Fruit fly (Drosophila melanogaster) whole organism, embryonic: ENCODE measurements around the gene CG13407.
A peak's percentile ranks its signal among the peaks of the same experiment; 100 is the strongest.

ENCODE experiments used
- BEAF-32 ChIP-seq: fragments of 200-800 bp; sonication (Bioruptor generic); optimal IDR thresholded peaks from 3 replicates; lab custom pipeline; 2017; ENCODE audit warnings: missing biosample characterization, missing genetic modification characterization, mild to moderate bottlenecking, moderate library complexity, missing genetic modification reagents
- CG10274 ChIP-seq: fragments of 200-800 bp; sonication (Bioruptor generic); optimal IDR thresholded peaks from 3 replicates; lab custom pipeline; 2017; ENCODE audit warnings: missing biosample characterization, mild to moderate bottlenecking, missing genetic modification characterization
- CG10431 ChIP-seq: fragments of 200-800 bp; sonication (Bioruptor generic); optimal IDR thresholded peaks from 3 replicates; lab custom pipeline; 2018; ENCODE audit warnings: missing biosample characterization, mild to moderate bottlenecking, missing genetic modification characterization
- CG10654 ChIP-seq: fragments of 200-800 bp; sonication (Bioruptor generic); optimal IDR thresholded peaks from 2 replicates; lab custom pipeline; 2016; ENCODE audit warnings: missing biosample characterization, missing genetic modification characterization
- CG10979 ChIP-seq: fragments of 200-800 bp; sonication (Bioruptor generic); optimal IDR thresholded peaks from 2 replicates; lab custom pipeline; 2018; ENCODE audit warnings: missing biosample characterization, mild to moderate bottlenecking, missing genetic modification characterization, moderate library complexity
- CG11560 ChIP-seq: fragments of 200-800 bp; sonication (Bioruptor generic); IDR thresholded peaks from 3 replicates; pipeline ENCODE4 v1.3.6; 2022; ENCODE audit warnings: missing biosample characterization, missing genetic modification characterization
- CG12769 ChIP-seq: fragments of 200-800 bp; sonication (Bioruptor generic); optimal IDR thresholded peaks from 2 replicates; lab custom pipeline; 2019; ENCODE audit warnings: missing biosample characterization, mild to moderate bottlenecking, missing genetic modification characterization, moderate library complexity
- CG12942 ChIP-seq: fragments of 200-800 bp; sonication (Bioruptor generic); optimal IDR thresholded peaks from 3 replicates; lab custom pipeline; 2016; ENCODE audit warnings: missing biosample characterization, missing genetic modification characterization
- CG14050 ChIP-seq: fragments of 200-800 bp; sonication (Bioruptor generic); IDR thresholded peaks from 3 replicates; pipeline ENCODE4 v1.3.6; 2022; ENCODE audit warnings: missing biosample characterization, missing genetic modification characterization
- CG16813 ChIP-seq: fragments of 200-800 bp; sonication (Bioruptor generic); IDR thresholded peaks from 3 replicates; pipeline ENCODE4 v1.3.6; 2022; ENCODE audit warnings: missing biosample characterization, missing genetic modification characterization; ENCODE audit not compliant: partially characterized antibody
- CG2120 ChIP-seq: fragments of 200-800 bp; sonication (Bioruptor generic); optimal IDR thresholded peaks from 3 replicates; lab custom pipeline; 2016; ENCODE audit warnings: missing biosample characterization, missing genetic modification characterization
- CG31365 ChIP-seq: fragments of 200-800 bp; sonication (Bioruptor generic); optimal IDR thresholded peaks from 2 replicates; lab custom pipeline; 2018; ENCODE audit warnings: missing biosample characterization, mild to moderate bottlenecking, missing genetic modification characterization
- CG3163 ChIP-seq: fragments of 200-800 bp; sonication (Bioruptor generic); optimal IDR thresholded peaks from 3 replicates; lab custom pipeline; 2016; ENCODE audit warnings: missing biosample characterization, missing genetic modification characterization
- CG32532 ChIP-seq: fragments of 200-800 bp; sonication (Bioruptor generic); IDR thresholded peaks from 2 replicates; pipeline ENCODE4 v1.3.6; 2022; ENCODE audit warnings: missing biosample characterization, missing genetic modification characterization
- CG3281 ChIP-seq: fragments of 200-800 bp; sonication (Bioruptor generic); optimal IDR thresholded peaks from 3 replicates; lab custom pipeline; 2017; ENCODE audit warnings: missing biosample characterization, mild to moderate bottlenecking, missing genetic modification characterization
- CG34224 ChIP-seq: fragments of 200-800 bp; sonication (Bioruptor generic); IDR thresholded peaks from 3 replicates; pipeline ENCODE4 v1.3.6; 2022; ENCODE audit warnings: missing biosample characterization, missing genetic modification characterization; ENCODE audit not compliant: partially characterized antibody
- CG6683 ChIP-seq: fragments of 200-800 bp; sonication (Bioruptor generic); optimal IDR thresholded peaks from 2 replicates; lab custom pipeline; 2017; ENCODE audit warnings: missing biosample characterization, mild to moderate bottlenecking, missing genetic modification characterization, missing genetic modification reagents
- CG6813 ChIP-seq: fragments of 200-800 bp; sonication (Bioruptor generic); optimal IDR thresholded peaks from 2 replicates; lab custom pipeline; 2017; ENCODE audit warnings: missing biosample characterization, missing genetic modification characterization, mild to moderate bottlenecking, moderate library complexity, missing genetic modification reagents
- CG7786 ChIP-seq: fragments of 200-800 bp; sonication (Bioruptor generic); optimal IDR thresholded peaks from 2 replicates; lab custom pipeline; 2016; ENCODE audit warnings: missing biosample characterization, missing genetic modification characterization
- CG9876 ChIP-seq: fragments of 200-800 bp; sonication (Bioruptor generic); optimal IDR thresholded peaks from 2 replicates; lab custom pipeline; 2016; ENCODE audit warnings: missing biosample characterization, missing genetic modification characterization
- CHES-1-like ChIP-seq: fragments of 200-800 bp; sonication (Bioruptor generic); optimal IDR thresholded peaks from 2 replicates; lab custom pipeline; 2016; ENCODE audit warnings: missing biosample characterization, missing genetic modification characterization
- Chrac-16 ChIP-seq: fragments of 200-800 bp; sonication (Bioruptor generic); optimal IDR thresholded peaks from 3 replicates; lab custom pipeline; 2016; ENCODE audit warnings: missing biosample characterization, missing genetic modification characterization
- CoRest ChIP-seq: fragments of 200-800 bp; sonication (Bioruptor generic); optimal IDR thresholded peaks from 3 replicates; lab custom pipeline; 2018; ENCODE audit warnings: missing biosample characterization, mild to moderate bottlenecking, missing genetic modification characterization, moderate library complexity
- Dp ChIP-seq: fragments of 200-800 bp; sonication (Bioruptor generic); optimal IDR thresholded peaks from 2 replicates; lab custom pipeline; 2018; ENCODE audit warnings: missing biosample characterization, mild to moderate bottlenecking, missing genetic modification characterization, moderate library complexity
- Ets97D ChIP-seq: fragments of 200-800 bp; sonication (Bioruptor generic); optimal IDR thresholded peaks from 3 replicates; lab custom pipeline; 2016; ENCODE audit warnings: missing biosample characterization, missing genetic modification characterization
- Gug ChIP-seq: fragments of 200-800 bp; sonication (Bioruptor generic); IDR thresholded peaks from 4 replicates; pipeline ENCODE4 v1.3.6; 2022; ENCODE audit warnings: missing biosample characterization, missing genetic modification characterization
- H15 ChIP-seq: fragments of 200-800 bp; sonication (Bioruptor generic); IDR thresholded peaks from 3 replicates; pipeline ENCODE4 v1.3.6; 2022; ENCODE audit warnings: missing biosample characterization, missing genetic modification characterization
- HLH54F ChIP-seq: fragments of 200-800 bp; sonication (Bioruptor generic); optimal IDR thresholded peaks from 3 replicates; lab custom pipeline; 2016; ENCODE audit warnings: missing biosample characterization, missing genetic modification characterization
- Hr39 ChIP-seq: fragments of >200 bp; optimal IDR thresholded peaks from 2 replicates; lab custom pipeline; 2017
- MBD-R2 ChIP-seq: fragments of 200-800 bp; sonication (Bioruptor generic); IDR thresholded peaks from 2 replicates; pipeline ENCODE4 v1.3.6; 2022; ENCODE audit warnings: missing biosample characterization, missing genetic modification characterization
- Max ChIP-seq: fragments of 200-800 bp; sonication (Bioruptor generic); optimal IDR thresholded peaks from 2 replicates; lab custom pipeline; 2016; ENCODE audit warnings: missing biosample characterization, mild to moderate bottlenecking, missing genetic modification characterization
- Spps ChIP-seq: fragments of 200-800 bp; sonication (Bioruptor generic); optimal IDR thresholded peaks from 2 replicates; lab custom pipeline; 2018; ENCODE audit warnings: missing biosample characterization, mild to moderate bottlenecking, missing genetic modification characterization
- Tbp ChIP-seq: fragments of >200 bp; optimal IDR thresholded peaks from 2 replicates; lab custom pipeline; 2018; ENCODE audit warnings: missing biosample characterization, missing genetic modification characterization
- bsh ChIP-seq, 2 experiments: fragments of 200-800 bp; sonication (Bioruptor generic); optimal IDR thresholded peaks; 2 replicates each; lab custom pipeline; 2017 to 2018; ENCODE audit warnings: mild to moderate bottlenecking in 2 of 2, missing biosample characterization in 2 of 2, missing genetic modification characterization in 2 of 2, moderate library complexity in 1 of 2
- chn ChIP-seq: fragments of 200-800 bp; sonication (Bioruptor generic); optimal IDR thresholded peaks from 2 replicates; lab custom pipeline; 2016; ENCODE audit warnings: missing biosample characterization, missing genetic modification characterization
- fd64A ChIP-seq: fragments of 200-800 bp; sonication (Bioruptor generic); optimal IDR thresholded peaks from 3 replicates; lab custom pipeline; 2018; ENCODE audit warnings: missing biosample characterization, mild to moderate bottlenecking, missing genetic modification characterization
- gcm2 ChIP-seq: fragments of 200-800 bp; sonication (Bioruptor generic); optimal IDR thresholded peaks from 2 replicates; lab custom pipeline; 2016; ENCODE audit warnings: missing biosample characterization, missing genetic modification characterization
- grn ChIP-seq: fragments of 200-800 bp; sonication (Bioruptor generic); optimal IDR thresholded peaks from 3 replicates; lab custom pipeline; 2017; ENCODE audit warnings: missing biosample characterization, missing genetic modification characterization
- inv ChIP-seq: fragments of 200-800 bp; sonication (Bioruptor generic); IDR thresholded peaks from 2 replicates; pipeline ENCODE4 v1.3.6; 2022; ENCODE audit warnings: missing biosample characterization, missing genetic modification characterization; ENCODE audit not compliant: partially characterized antibody
- mld ChIP-seq: fragments of 200-800 bp; sonication (Bioruptor generic); IDR thresholded peaks from 3 replicates; pipeline ENCODE4 v1.3.6; 2022; ENCODE audit warnings: missing biosample characterization, missing genetic modification characterization; ENCODE audit not compliant: partially characterized antibody
- pb ChIP-seq: fragments of 200-800 bp; sonication (Bioruptor generic); optimal IDR thresholded peaks from 3 replicates; lab custom pipeline; 2016; ENCODE audit warnings: missing biosample characterization, missing genetic modification characterization
- peb ChIP-seq: fragments of 200-800 bp; sonication (Bioruptor generic); IDR thresholded peaks from 2 replicates; pipeline ENCODE4 v1.3.6; 2022; ENCODE audit warnings: missing biosample characterization, missing genetic modification characterization
- pnt ChIP-seq: fragments of 200-800 bp; sonication (Bioruptor generic); optimal IDR thresholded peaks from 3 replicates; lab custom pipeline; 2016; ENCODE audit warnings: missing biosample characterization, missing genetic modification characterization
- prd ChIP-seq, 3 experiments: fragments of >200 bp in 2 of 3; fragments of 200-800 bp in 1 of 3; sonication (Bioruptor generic) in 1 of 3; optimal IDR thresholded peaks in 2 of 3; IDR thresholded peaks in 1 of 3; 2 replicates in 2 of 3; 3 replicates in 1 of 3; pipeline versions ENCODE4 v1.3.6 to Lab custom; 2017 to 2022; ENCODE audit warnings: missing biosample characterization in 1 of 3, missing genetic modification characterization in 1 of 3
- sens ChIP-seq: fragments of 200-800 bp; sonication (Bioruptor generic); peaks from one replicate; lab custom pipeline; 2016; ENCODE audit warnings: missing biosample characterization, missing genetic modification characterization
- sqz ChIP-seq: fragments of 200-800 bp; sonication (Bioruptor generic); optimal IDR thresholded peaks from 3 replicates; lab custom pipeline; 2018; ENCODE audit warnings: missing biosample characterization, mild to moderate bottlenecking, missing genetic modification characterization
- stwl ChIP-seq: fragments of 200-800 bp; sonication (Bioruptor generic); optimal IDR thresholded peaks from 3 replicates; lab custom pipeline; 2018; ENCODE audit warnings: missing biosample characterization, mild to moderate bottlenecking, missing genetic modification characterization, moderate library complexity
- z ChIP-seq: fragments of 200-800 bp; sonication (Bioruptor generic); IDR thresholded peaks from 3 replicates; pipeline ENCODE4 v1.3.6; 2022; ENCODE audit warnings: missing biosample characterization, missing genetic modification characterization
- zen ChIP-seq: fragments of 200-800 bp; sonication (Bioruptor generic); optimal IDR thresholded peaks from 3 replicates; lab custom pipeline; 2018; ENCODE audit warnings: missing biosample characterization, mild to moderate bottlenecking, missing genetic modification characterization, moderate library complexity

CG13407 gene

dm6 chr3R:22066440-22066839 is 36.8 kb upstream of the CG13407 start (continued):
- TF ChIP-seq Max (GFP tag; lab: Kevin White, UChicago): no peak
- peak; percentile 5 for TF ChIP-seq CG3281
- TF ChIP-seq CG10274 (GFP tag; lab: Kevin White, UChicago): peak; percentile 23
- peak; percentile 16 for TF ChIP-seq Spps (tag; lab: Kevin White, UChicago)
- peak; percentile 33 for TF ChIP-seq stwl (tag; lab: Kevin White, UChicago)
- TF ChIP-seq grn (GFP tag; lab: Kevin White, UChicago): peak; percentile 2
- TF ChIP-seq bsh (GFP tag; optimal IDR thresholded peaks at IDR 0.05; lab: Kevin White, UChicago): peak in 1 of 2 experiments; percentile 3
- TF ChIP-seq CG12942 (GFP tag; lab: Kevin White, UChicago): no peak
- TF ChIP-seq peb (GFP tag; lab: Robert Waterston, UW): no peak
- no peak for TF ChIP-seq CG16813 (GFP tag; lab: Robert Waterston, UW)
- no peak for TF ChIP-seq CG6683 (GFP tag; lab: Kevin White, UChicago)
- TF ChIP-seq prd (optimal IDR thresholded peaks at IDR 0.05; lab: Kevin White, UChicago): no peak
- TF ChIP-seq prd (GFP tag; IDR thresholded peaks at IDR 0.05; lab: Robert Waterston, UW): no peak
- no peak for TF ChIP-seq inv (GFP tag; lab: Robert Waterston, UW)
- TF ChIP-seq CG12769 (tag; lab: Kevin White, UChicago): no peak

- TF ChIP-seq Dp (GFP tag; lab: Kevin White, UChicago) (no peak), CG3281 (no peak), CoRest (tag; lab: Kevin White, UChicago) (no peak), BEAF-32 (GFP tag; lab: Kevin White, UChicago) (no peak), Gug (GFP tag; lab: Robert Waterston, UW) (no peak), CG10431 (GFP tag; lab: Kevin White, UChicago) (no peak), sens (GFP tag; lab: Kevin White, UChicago) (peak; percentile 77), z (GFP tag; lab: Robert Waterston, UW) (no peak), CG10274 (GFP tag; lab: Kevin White, UChicago) (no peak), CG34224 (GFP tag; lab: Robert Waterston, UW) (no peak), chn (no peak), CG6683 (GFP tag; lab: Kevin White, UChicago) (no peak), CG10979 (no peak), bsh (GFP tag; optimal IDR thresholded peaks at IDR 0.05; lab: Kevin White, UChicago) (peak in 1 of 2 experiments; percentile 6), CHES-1-like (GFP tag; lab: Kevin White, UChicago) (no peak), gcm2 (no peak), zen (tag; lab: Kevin White, UChicago) (no peak), CG2120 (GFP tag; lab: Kevin White, UChicago) (no peak), pnt (no peak), H15 (GFP tag; lab: Robert Waterston, UW) (no peak), Hr39 (lab: Kevin White, UChicago) (no peak), sqz (no peak), CG9876 (GFP tag; lab: Kevin White, UChicago) (no peak), CG7786 (GFP tag; lab: Kevin White, UChicago) (no peak), Ets97D (GFP tag; lab: Kevin White, UChicago) (no peak), CG14050 (GFP tag; lab: Robert Waterston, UW) (no peak), CG3163 (GFP tag; lab: Kevin White, UChicago) (no peak), CG6813 (peak; percentile 13), Tbp (GFP tag; lab: Kevin White, UChicago) (no peak), CG32532 (GFP tag; lab: Robert Waterston, UW) (no peak), CG11560 (tag; lab: Robert Waterston, UW) (no peak), CG10654 (GFP tag; lab: Kevin White, UChicago) (no peak), pb (GFP tag; lab: Kevin White, UChicago) (no peak), mld (no peak), MBD-R2 (GFP tag; lab: Robert Waterston, UW) (no peak), HLH54F (GFP tag; lab: Kevin White, UChicago) (no peak), CG31365 (tag; lab: Kevin White, UChicago) (no peak), Chrac-16 (GFP tag; lab: Kevin White, UChicago) (no peak), fd64A (GFP tag; lab: Kevin White, UChicago) (peak; percentile 12)
Measured at dm6 chr3R:22067235-22067634, 36.0 kb upstream of the CG13407 start.
